Worm (Caenorhabditis elegans): ENCODE results near the gene fip-5.

DNA sequence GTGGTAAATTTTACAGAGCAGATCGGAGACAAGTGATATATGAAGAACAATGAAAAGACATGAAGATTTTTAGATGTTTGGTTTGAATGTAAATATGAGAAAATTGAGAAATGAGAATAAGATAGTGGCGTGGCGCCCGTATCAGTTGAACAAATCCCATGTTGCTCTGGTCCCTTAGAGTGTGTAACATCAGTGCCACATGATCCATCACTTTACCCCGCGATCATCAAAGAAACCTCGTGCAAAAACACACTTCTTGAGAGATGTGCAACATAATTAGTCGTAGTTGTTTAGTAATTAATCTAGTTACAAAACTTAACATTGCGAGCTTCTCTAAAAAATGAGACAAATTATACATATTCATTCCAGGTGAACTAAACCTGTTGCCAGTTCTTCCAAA lies 48.5 kb upstream of the fip-5 start:
- TF ChIP-seq elt-1 (tag; optimal IDR thresholded peaks at IDR 0.05) (no peak), skn-1 (tag; optimal IDR thresholded peaks at IDR 0.05) (no peak), ama-1 (optimal IDR thresholded peaks at IDR 0.05) (no peak), ceh-82 (tag; optimal IDR thresholded peaks at IDR 0.05) (no peak), pqm-1 (tag; optimal IDR thresholded peaks at IDR 0.05) (no peak), sea-2 (GFP tag; optimal IDR thresholded peaks at IDR 0.05) (no peak), nhr-25 (tag; optimal IDR thresholded peaks at IDR 0.05) (no peak), daf-12 (tag; optimal IDR thresholded peaks at IDR 0.05) (no peak)

Data from whole organism, L3 larva.